Fruit fly (Drosophila melanogaster) whole organism, wandering third instar larva: Measurements from ENCODE around the gene CG31974.

Source experiments
- Abd-B ChIP-seq: fragments of >200 bp; optimal IDR thresholded peaks from 2 replicates; lab custom pipeline; 2017; ENCODE audit warnings: missing biosample characterization, missing genetic modification characterization
- CG32264 ChIP-seq: fragments of 200-800 bp; sonication (Bioruptor generic); optimal IDR thresholded peaks from 2 replicates; lab custom pipeline; 2016; ENCODE audit warnings: missing biosample characterization, missing genetic modification characterization
- CG9705 ChIP-seq: fragments of 200-800 bp; sonication (Bioruptor generic); optimal IDR thresholded peaks from 2 replicates; lab custom pipeline; 2018; ENCODE audit warnings: missing biosample characterization, mild to moderate bottlenecking, missing genetic modification characterization
- CrebA ChIP-seq: fragments of 200-800 bp; sonication (Bioruptor generic); optimal IDR thresholded peaks from 2 replicates; lab custom pipeline; 2016; ENCODE audit warnings: missing biosample characterization, mild to moderate bottlenecking, missing genetic modification characterization, borderline replicate concordance
- Dfd ChIP-seq: fragments of >200 bp; optimal IDR thresholded peaks from 2 replicates; lab custom pipeline; 2017; ENCODE audit warnings: missing biosample characterization, missing genetic modification characterization
- Dif ChIP-seq: fragments of 200-275, 200-300 bp; sonication (Bioruptor generic); optimal IDR thresholded peaks from 2 replicates; lab custom pipeline; 2018; ENCODE audit warnings: missing biosample characterization, missing genetic modification characterization; ENCODE audit not compliant: partially characterized antibody
- GATAd ChIP-seq: sonication (Bioruptor generic); optimal IDR thresholded peaks from 2 replicates; lab custom pipeline; 2016; ENCODE audit warnings: missing biosample characterization, missing genetic modification characterization
- HLH106 ChIP-seq: fragments of 200-800 bp; optimal IDR thresholded peaks from 3 replicates; lab custom pipeline; 2019; ENCODE audit warnings: missing biosample characterization, mild to moderate bottlenecking, missing genetic modification characterization, moderate library complexity
- Hnf4 ChIP-seq: fragments of 200-800 bp; sonication (Bioruptor generic); optimal IDR thresholded peaks from 2 replicates; lab custom pipeline; 2016; ENCODE audit warnings: missing biosample characterization, mild to moderate bottlenecking, missing genetic modification characterization
- Hr78 ChIP-seq: fragments of >200 bp; optimal IDR thresholded peaks from 2 replicates; lab custom pipeline; 2017; ENCODE audit warnings: missing biosample characterization, missing genetic modification characterization
- Hr83 ChIP-seq: fragments of 200-300 bp; sonication (Bioruptor generic); optimal IDR thresholded peaks from 2 replicates; lab custom pipeline; 2016; ENCODE audit warnings: missing biosample characterization, mild to moderate bottlenecking, missing genetic modification characterization, moderate library complexity; ENCODE audit not compliant: poor library complexity, severe bottlenecking
- Jra ChIP-seq: sonication (Bioruptor generic); optimal IDR thresholded peaks from 2 replicates; lab custom pipeline; 2016; ENCODE audit warnings: missing biosample characterization, missing genetic modification characterization
- Mio ChIP-seq: sonication (Bioruptor generic); optimal IDR thresholded peaks from 2 replicates; lab custom pipeline; 2016; ENCODE audit warnings: missing biosample characterization, missing genetic modification characterization
- Myc ChIP-seq: fragments of >200 bp; optimal IDR thresholded peaks from 2 replicates; lab custom pipeline; 2017
- N ChIP-seq: fragments of >200 bp; optimal IDR thresholded peaks from 2 replicates; lab custom pipeline; 2018; ENCODE audit warnings: missing biosample characterization, missing external identifiers, missing genetic modification characterization
- OdsH ChIP-seq: fragments of 200-800 bp; sonication (Bioruptor generic); optimal IDR thresholded peaks from 2 replicates; lab custom pipeline; 2016; ENCODE audit warnings: missing biosample characterization, mild to moderate bottlenecking, missing genetic modification characterization
- Rel ChIP-seq, 2 experiments: fragments of 200-800 bp; sonication (Bioruptor generic) in 1 of 2; optimal IDR thresholded peaks; 2 replicates in 1 of 2; 3 replicates in 1 of 2; lab custom pipeline; 2016 to 2019; ENCODE audit warnings: mild to moderate bottlenecking in 2 of 2, missing biosample characterization in 2 of 2, missing genetic modification characterization in 2 of 2, moderate library complexity in 1 of 2
- Sp1 ChIP-seq: fragments of 200-800 bp; sonication (Bioruptor generic); optimal IDR thresholded peaks from 3 replicates; lab custom pipeline; 2019; ENCODE audit warnings: missing biosample characterization, mild to moderate bottlenecking, missing genetic modification characterization, moderate library complexity
- Vsx2 ChIP-seq: fragments of 200-300, 225-300 bp; sonication (Bioruptor generic); optimal IDR thresholded peaks from 2 replicates; lab custom pipeline; 2018; ENCODE audit warnings: missing biosample characterization, missing genetic modification characterization; ENCODE audit not compliant: partially characterized antibody
- br ChIP-seq: fragments of 200-800 bp; sonication (Bioruptor generic); optimal IDR thresholded peaks from 2 replicates; lab custom pipeline; 2016; ENCODE audit warnings: missing biosample characterization, missing genetic modification characterization
- brk ChIP-seq: fragments of 200-800 bp; sonication (Bioruptor generic); optimal IDR thresholded peaks from 2 replicates; lab custom pipeline; 2016; ENCODE audit warnings: missing biosample characterization, mild to moderate bottlenecking, missing genetic modification characterization
- dl ChIP-seq, 2 experiments: fragments of 175-275, 200-275 bp in 1 of 2; fragments of 200-275 bp in 1 of 2; sonication (Bioruptor generic); optimal IDR thresholded peaks; lab custom pipeline; 2018; ENCODE audit warnings: mild to moderate bottlenecking in 2 of 2, missing biosample characterization in 2 of 2, missing genetic modification characterization in 2 of 2, moderate library complexity in 2 of 2; ENCODE audit not compliant: partially characterized antibody in 2 of 2, insufficient read depth in 1 of 2
- dmrt93B ChIP-seq: fragments of 200-800 bp; sonication (Bioruptor generic); optimal IDR thresholded peaks from 2 replicates; lab custom pipeline; 2018; ENCODE audit warnings: missing biosample characterization, mild to moderate bottlenecking, missing genetic modification characterization
- dsf ChIP-seq: sonication (Bioruptor generic); optimal IDR thresholded peaks from 2 replicates; lab custom pipeline; 2016; ENCODE audit warnings: missing biosample characterization, missing genetic modification characterization, borderline replicate concordance
- ey ChIP-seq: fragments of 200-800 bp; sonication (Bioruptor generic); optimal IDR thresholded peaks from 2 replicates; lab custom pipeline; 2016; ENCODE audit warnings: missing biosample characterization, missing genetic modification characterization
- foxo ChIP-seq, 2 experiments: fragments of 200-800 bp; sonication (Bioruptor generic); optimal IDR thresholded peaks; 2 replicates in 1 of 2; 3 replicates in 1 of 2; lab custom pipeline; 2016 to 2017; ENCODE audit warnings: missing biosample characterization in 2 of 2, missing genetic modification characterization in 2 of 2
- fru ChIP-seq: fragments of 200-800 bp; sonication (Bioruptor generic); optimal IDR thresholded peaks from 3 replicates; lab custom pipeline; 2016; ENCODE audit warnings: missing biosample characterization, mild to moderate bottlenecking, missing genetic modification characterization
- h ChIP-seq: fragments of 200-800 bp; sonication (Bioruptor generic); optimal IDR thresholded peaks from 3 replicates; lab custom pipeline; 2016; ENCODE audit warnings: missing biosample characterization, mild to moderate bottlenecking, missing genetic modification characterization
- jim ChIP-seq: fragments of 175-275, 200-325 bp; sonication (Bioruptor generic); optimal IDR thresholded peaks from 2 replicates; lab custom pipeline; 2016; ENCODE audit warnings: missing biosample characterization, mild to moderate bottlenecking, missing genetic modification characterization
- lola ChIP-seq: fragments of >200 bp; optimal IDR thresholded peaks from 2 replicates; lab custom pipeline; 2017; ENCODE audit warnings: missing biosample characterization, missing genetic modification characterization
- pan ChIP-seq: fragments of >200 bp; optimal IDR thresholded peaks from 2 replicates; lab custom pipeline; 2017
- psq ChIP-seq: fragments of 200-800 bp; sonication (Bioruptor generic); optimal IDR thresholded peaks from 3 replicates; lab custom pipeline; 2017; ENCODE audit warnings: missing biosample characterization, mild to moderate bottlenecking, missing genetic modification characterization, moderate library complexity
- rgr ChIP-seq: fragments of 200-800 bp; sonication (Bioruptor generic); optimal IDR thresholded peaks from 3 replicates; lab custom pipeline; 2016; ENCODE audit warnings: missing biosample characterization, mild to moderate bottlenecking, missing genetic modification characterization
- sage ChIP-seq: fragments of 200-800 bp; sonication (Bioruptor generic); optimal IDR thresholded peaks from 2 replicates; lab custom pipeline; 2016; ENCODE audit warnings: missing biosample characterization, mild to moderate bottlenecking, missing genetic modification characterization
- sv ChIP-seq: fragments of 200-800 bp; sonication (Bioruptor generic); optimal IDR thresholded peaks from 3 replicates; lab custom pipeline; 2016; ENCODE audit warnings: missing biosample characterization, missing genetic modification characterization
- tai ChIP-seq: sonication (Bioruptor generic); optimal IDR thresholded peaks from 2 replicates; lab custom pipeline; 2016; ENCODE audit warnings: missing biosample characterization, missing genetic modification characterization
- usp ChIP-seq: fragments of >200 bp; optimal IDR thresholded peaks from 2 replicates; lab custom pipeline; 2017; ENCODE audit warnings: missing biosample characterization, missing genetic modification characterization
- woc ChIP-seq: sonication (Bioruptor generic); optimal IDR thresholded peaks from 2 replicates; lab custom pipeline; 2016; ENCODE audit warnings: missing biosample characterization, mild to moderate bottlenecking, missing genetic modification characterization

CG31974 gene

DNA sequence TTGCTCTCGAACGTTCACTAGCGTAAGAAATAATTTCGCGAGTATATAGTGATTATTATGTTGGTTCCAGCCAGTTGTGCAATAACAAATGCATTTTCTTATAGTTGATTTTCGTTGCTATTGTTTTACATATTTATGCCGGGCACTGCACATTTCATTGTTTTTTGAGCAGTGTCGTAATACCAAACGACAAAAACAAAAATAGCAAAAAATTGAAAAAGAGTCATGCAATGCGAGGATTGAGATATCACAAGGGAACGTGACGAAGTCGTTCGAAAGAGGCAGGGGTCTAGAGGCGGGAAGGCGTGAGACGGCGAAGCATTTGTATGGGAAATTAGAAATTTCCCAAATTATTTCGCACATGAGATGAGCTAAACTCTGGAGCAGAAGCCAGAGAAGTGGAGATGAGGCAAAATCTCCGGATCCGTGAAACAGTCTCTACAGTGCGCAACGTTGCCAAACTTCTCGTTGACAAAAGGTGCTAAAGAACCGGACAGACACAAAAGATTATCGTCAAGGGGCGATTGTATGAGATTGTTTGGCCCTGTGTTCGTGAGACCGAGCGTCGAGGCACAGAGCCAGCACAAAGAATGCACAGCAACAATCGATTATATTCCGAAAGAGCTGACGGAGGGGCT, 22.5 kb upstream of the CG31974 start:
- no peak for TF ChIP-seq foxo (GFP tag; optimal IDR thresholded peaks at IDR 0.05; lab: Kevin White, UChicago)
- peak; percentile 16 for TF ChIP-seq HLH106
- TF ChIP-seq dl (GFP tag; optimal IDR thresholded peaks at IDR 0.05; lab: Kevin White, UChicago; ENCODE audit: insufficient read depth in 1 of 2, partially characterized antibody in 2 of 2), result no peak
- TF ChIP-seq brk (GFP tag; lab: Kevin White, UChicago), result no peak
- no peak for TF ChIP-seq Jra (GFP tag; lab: Kevin White, UChicago)
- TF ChIP-seq Hr83, result no peak
- TF ChIP-seq Mio (GFP tag; lab: Kevin White, UChicago), result peak; percentile 19
- TF ChIP-seq lola (GFP tag; lab: Kevin White, UChicago), result no peak
- no peak for TF ChIP-seq Vsx2 (GFP tag; lab: Kevin White, UChicago)
- TF ChIP-seq sv (GFP tag; lab: Kevin White, UChicago), result no peak
- no peak for TF ChIP-seq pan (lab: Kevin White, UChicago)
- TF ChIP-seq Hnf4 (GFP tag; lab: Kevin White, UChicago), result no peak
- TF ChIP-seq Hr78, result no peak
- TF ChIP-seq GATAd (GFP tag; lab: Kevin White, UChicago), result no peak
- TF ChIP-seq CG32264 (GFP tag; lab: Kevin White, UChicago), result no peak
- TF ChIP-seq OdsH (GFP tag; lab: Kevin White, UChicago), result no peak
- no peak for TF ChIP-seq Myc (lab: Kevin White, UChicago)
- no peak for TF ChIP-seq br (GFP tag; lab: Kevin White, UChicago)
- TF ChIP-seq fru, result no peak
- no peak for TF ChIP-seq dmrt93B (GFP tag; lab: Kevin White, UChicago)
- no peak for TF ChIP-seq CrebA (GFP tag; lab: Kevin White, UChicago)
- no peak for TF ChIP-seq Abd-B (GFP tag; lab: Kevin White, UChicago)
- no peak for TF ChIP-seq psq (GFP tag; lab: Kevin White, UChicago)
- TF ChIP-seq sage (GFP tag; lab: Kevin White, UChicago), result no peak
- TF ChIP-seq Dif (GFP tag; lab: Kevin White, UChicago), result peak; percentile 14
- TF ChIP-seq N (GFP tag; lab: Kevin White, UChicago), result no peak
- TF ChIP-seq jim (GFP tag; lab: Kevin White, UChicago), result no peak
- TF ChIP-seq Sp1 (GFP tag; lab: Kevin White, UChicago), result no peak
- no peak for TF ChIP-seq CG9705 (GFP tag; lab: Kevin White, UChicago)
- TF ChIP-seq Rel (GFP tag; optimal IDR thresholded peaks at IDR 0.05; lab: Kevin White, UChicago), result no peak
- peak; percentile 32 for TF ChIP-seq Rel (tag; optimal IDR thresholded peaks at IDR 0.05; lab: Kevin White, UChicago)
- TF ChIP-seq rgr, result peak; percentile 42
- no peak for TF ChIP-seq dsf
- no peak for TF ChIP-seq woc (GFP tag; lab: Kevin White, UChicago)
- no peak for TF ChIP-seq Dfd (GFP tag; lab: Kevin White, UChicago)
- no peak for TF ChIP-seq tai
- no peak for TF ChIP-seq usp (GFP tag; lab: Kevin White, UChicago)
- TF ChIP-seq ey, result no peak
- TF ChIP-seq h, result peak; percentile 52

DNA sequence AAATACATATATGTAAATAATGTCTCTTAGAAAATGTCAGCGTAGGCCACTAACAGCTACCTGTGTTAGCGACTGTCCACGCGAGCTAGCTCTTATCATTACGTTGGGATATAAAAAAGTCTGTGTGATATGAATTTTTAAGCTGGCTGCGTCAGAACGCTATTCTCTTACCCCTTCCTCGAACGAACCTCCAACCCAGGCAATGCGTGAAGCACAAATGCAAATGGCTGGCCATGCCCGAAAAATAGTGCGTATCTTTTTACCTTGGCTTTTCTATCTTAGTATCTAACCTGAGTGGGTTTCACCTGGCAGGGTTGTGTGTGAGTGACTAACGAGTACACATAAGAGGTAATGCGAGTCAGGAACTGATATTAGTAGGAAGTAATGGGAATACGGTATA, 20.3 kb upstream of the CG31974 start:
- no peak for TF ChIP-seq Hr78
- no peak for TF ChIP-seq h
- TF ChIP-seq dl (GFP tag; optimal IDR thresholded peaks at IDR 0.05; lab: Kevin White, UChicago; ENCODE audit: insufficient read depth in 1 of 2, partially characterized antibody in 2 of 2), result no peak
- TF ChIP-seq usp (GFP tag; lab: Kevin White, UChicago), result no peak
- no peak for TF ChIP-seq Rel (GFP tag; optimal IDR thresholded peaks at IDR 0.05; lab: Kevin White, UChicago)
- no peak for TF ChIP-seq Rel (tag; optimal IDR thresholded peaks at IDR 0.05; lab: Kevin White, UChicago)
- TF ChIP-seq psq (GFP tag; lab: Kevin White, UChicago), result no peak
- no peak for TF ChIP-seq Sp1 (GFP tag; lab: Kevin White, UChicago)
- no peak for TF ChIP-seq fru
- TF ChIP-seq OdsH (GFP tag; lab: Kevin White, UChicago), result no peak
- no peak for TF ChIP-seq Hnf4 (GFP tag; lab: Kevin White, UChicago)
